Worm (Caenorhabditis elegans): ENCODE results near the gene K08E4.8.
A peak's percentile ranks its signal among the peaks of the same experiment; 100 is the strongest.

Gene K08E4.8

ce11 chrIV:12032383-12032782 lies 28.7 kb downstream of the K08E4.8 start (continued):
- TF ChIP-seq nhr-11 (tag; optimal IDR thresholded peaks at IDR 0.05) = no peak
- no peak for TF ChIP-seq R02D3.7 (tag; optimal IDR thresholded peaks at IDR 0.05)
- TF ChIP-seq egl-5 (tag; optimal IDR thresholded peaks at IDR 0.05) = peak; percentile 93
- peak; percentile 79 for TF ChIP-seq ama-1 (optimal IDR thresholded peaks at IDR 0.05)
- no peak for TF ChIP-seq sea-2 (GFP tag; optimal IDR thresholded peaks at IDR 0.05)
- TF ChIP-seq unc-39 (tag; optimal IDR thresholded peaks at IDR 0.05) = no peak
- TF ChIP-seq ztf-4 (tag; optimal IDR thresholded peaks at IDR 0.05) = no peak
- peak; percentile 86 for TF ChIP-seq jun-1 (tag; optimal IDR thresholded peaks at IDR 0.05)
- TF ChIP-seq nhr-67 (tag; optimal IDR thresholded peaks at IDR 0.05) = no peak
- peak; percentile 34 for TF ChIP-seq snpc-4 (tag; optimal IDR thresholded peaks at IDR 0.05)
- TF ChIP-seq lsy-12 (tag; optimal IDR thresholded peaks at IDR 0.05) = peak; percentile 83
- no peak for TF ChIP-seq ceh-16 (tag; optimal IDR thresholded peaks at IDR 0.05)
- peak; percentile 29 for TF ChIP-seq lin-39 (tag; optimal IDR thresholded peaks at IDR 0.05)
- peak; percentile 55 for TF ChIP-seq elt-1 (tag; optimal IDR thresholded peaks at IDR 0.05)
- TF ChIP-seq fkh-2 (tag; optimal IDR thresholded peaks at IDR 0.05) = no peak
- TF ChIP-seq nhr-76 (tag; optimal IDR thresholded peaks at IDR 0.05) = no peak
- TF ChIP-seq nhr-23 (tag; optimal IDR thresholded peaks at IDR 0.05) = peak; percentile 92
- TF ChIP-seq lin-15B (tag; optimal IDR thresholded peaks at IDR 0.05) = peak; percentile 80
- TF ChIP-seq nhr-25 (tag; optimal IDR thresholded peaks at IDR 0.05) = peak; percentile 93
- TF ChIP-seq hmg-11 (tag; optimal IDR thresholded peaks at IDR 0.05) = peak; percentile 89
- TF ChIP-seq nhr-28 (tag; optimal IDR thresholded peaks at IDR 0.05) = no peak

- TF ChIP-seq elt-1 (tag; optimal IDR thresholded peaks at IDR 0.05) (no peak), R02D3.7 (tag; optimal IDR thresholded peaks at IDR 0.05) (no peak), ztf-4 (tag; optimal IDR thresholded peaks at IDR 0.05) (no peak), aly-2 (tag; optimal IDR thresholded peaks at IDR 0.05) (no peak), hmg-11 (tag; optimal IDR thresholded peaks at IDR 0.05) (no peak), nhr-237 (tag; optimal IDR thresholded peaks at IDR 0.05) (no peak), nhr-12 (tag; optimal IDR thresholded peaks at IDR 0.05) (no peak), ceh-16 (tag; optimal IDR thresholded peaks at IDR 0.05) (no peak), jun-1 (tag; optimal IDR thresholded peaks at IDR 0.05) (no peak), ama-1 (optimal IDR thresholded peaks at IDR 0.05) (no peak), sea-2 (GFP tag; optimal IDR thresholded peaks at IDR 0.05) (no peak), nhr-77 (tag; optimal IDR thresholded peaks at IDR 0.05) (no peak), fos-1 (tag; optimal IDR thresholded peaks at IDR 0.05) (no peak), ceh-9 (tag; optimal IDR thresholded peaks at IDR 0.05) (no peak), lsy-12 (tag; optimal IDR thresholded peaks at IDR 0.05) (no peak), pha-4 (tag; optimal IDR thresholded peaks at IDR 0.05) (no peak), elt-2 (tag; optimal IDR thresholded peaks at IDR 0.05) (no peak), ceh-82 (tag; optimal IDR thresholded peaks at IDR 0.05) (no peak), unc-62 (GFP tag; optimal IDR thresholded peaks at IDR 0.05) (no peak), ZK546.5 (tag; optimal IDR thresholded peaks at IDR 0.05) (no peak)
Measured at ce11 chrIV:12031003-12031402, 30.1 kb downstream of the K08E4.8 start, which contains the start of the genes T12G3.6 and mrpl-51. Gene T12G3.6, minus strand, starts transcription at chrIV:12031271. Gene mrpl-51, plus strand, starts transcription at chrIV:12031324.

- TF ChIP-seq lin-15B (tag; optimal IDR thresholded peaks at IDR 0.05) = peak; percentile 67
- TF ChIP-seq sea-2 (GFP tag; optimal IDR thresholded peaks at IDR 0.05) = no peak
- peak; percentile 50 for TF ChIP-seq nfya-1 (tag; optimal IDR thresholded peaks at IDR 0.05; ENCODE audit: insufficient read depth)
- no peak for TF ChIP-seq unc-39 (tag; optimal IDR thresholded peaks at IDR 0.05)
- peak; percentile 46 for TF ChIP-seq pha-4 (tag; optimal IDR thresholded peaks at IDR 0.05)
- no peak for TF ChIP-seq unc-62 (GFP tag; optimal IDR thresholded peaks at IDR 0.05)
- no peak for TF ChIP-seq elt-1 (tag; optimal IDR thresholded peaks at IDR 0.05)
- no peak for TF ChIP-seq fkh-10 (GFP tag; optimal IDR thresholded peaks at IDR 0.05)
- no peak for TF ChIP-seq fos-1 (tag; optimal IDR thresholded peaks at IDR 0.05)
- no peak for TF ChIP-seq ztf-11 (tag; optimal IDR thresholded peaks at IDR 0.05)
- TF ChIP-seq egl-5 (tag; optimal IDR thresholded peaks at IDR 0.05) = peak; percentile 29
- peak; percentile 8 for TF ChIP-seq nhr-25 (tag; optimal IDR thresholded peaks at IDR 0.05)
- no peak for TF ChIP-seq nhr-28 (tag; optimal IDR thresholded peaks at IDR 0.05)
- no peak for TF ChIP-seq nhr-12 (tag; optimal IDR thresholded peaks at IDR 0.05)
- no peak for TF ChIP-seq ZK546.5 (tag; optimal IDR thresholded peaks at IDR 0.05)
- TF ChIP-seq nhr-23 (tag; optimal IDR thresholded peaks at IDR 0.05) = peak; percentile 14
- no peak for TF ChIP-seq mdl-1 (tag; optimal IDR thresholded peaks at IDR 0.05)
- peak; percentile 40 for TF ChIP-seq hmg-11 (tag; optimal IDR thresholded peaks at IDR 0.05)
- TF ChIP-seq snpc-4 (tag; optimal IDR thresholded peaks at IDR 0.05) = peak; percentile 26
Measured at ce11 chrIV:12029722-12030182, 31.4 kb downstream of the K08E4.8 start, which contains the start of gene T12G3.11. Gene T12G3.11, minus strand, starts transcription at chrIV:12029772.

- TF ChIP-seq egl-27 (tag; optimal IDR thresholded peaks at IDR 0.05) (no peak), hmg-11 (tag; optimal IDR thresholded peaks at IDR 0.05) (no peak), nhr-23 (tag; optimal IDR thresholded peaks at IDR 0.05) (no peak), unc-39 (tag; optimal IDR thresholded peaks at IDR 0.05) (no peak), ceh-9 (tag; optimal IDR thresholded peaks at IDR 0.05) (no peak), nhr-28 (tag; optimal IDR thresholded peaks at IDR 0.05) (no peak), egl-5 (tag; optimal IDR thresholded peaks at IDR 0.05) (no peak), ceh-28 (tag; optimal IDR thresholded peaks at IDR 0.05) (no peak), ama-1 (optimal IDR thresholded peaks at IDR 0.05) (no peak), elt-1 (tag; optimal IDR thresholded peaks at IDR 0.05) (no peak), pha-4 (tag; optimal IDR thresholded peaks at IDR 0.05) (no peak), fkh-2 (tag; optimal IDR thresholded peaks at IDR 0.05) (no peak), nhr-76 (tag; optimal IDR thresholded peaks at IDR 0.05) (no peak), lsy-12 (tag; optimal IDR thresholded peaks at IDR 0.05) (no peak)
Measured at ce11 chrIV:12029074-12029473, 32.1 kb downstream of the K08E4.8 start, which contains the start of gene tgn-38. Gene tgn-38, minus strand, starts transcription at chrIV:12029174.

Measured in whole organism, L3 larva.